Worm (Caenorhabditis elegans): Measurements from ENCODE around the gene alh-7.

alh-7 gene

ce11 chrII:13446597-13446996 is 45.0 kb downstream of the alh-7 start:
- TF ChIP-seq F37D6.2 (tag; optimal IDR thresholded peaks at IDR 0.05) (no peak), lin-13 (GFP tag; optimal IDR thresholded peaks at IDR 0.05) (no peak), sdz-12 (GFP tag; optimal IDR thresholded peaks at IDR 0.05) (no peak), zfp-2 (tag; optimal IDR thresholded peaks at IDR 0.05) (no peak), lin-29 (GFP tag; IDR thresholded peaks at IDR 0.05) (no peak), nhr-42 (GFP tag; IDR thresholded peaks at IDR 0.05) (no peak), nhr-25 (tag; optimal IDR thresholded peaks at IDR 0.05; ENCODE audit: borderline replicate concordance, insufficient read depth) (no peak), pha-4 (GFP tag; IDR thresholded peaks at IDR 0.05) (no peak), pha-4 (tag; optimal IDR thresholded peaks at IDR 0.05) (no peak), lin-15B (tag; optimal IDR thresholded peaks at IDR 0.05) (no peak)

DNA sequence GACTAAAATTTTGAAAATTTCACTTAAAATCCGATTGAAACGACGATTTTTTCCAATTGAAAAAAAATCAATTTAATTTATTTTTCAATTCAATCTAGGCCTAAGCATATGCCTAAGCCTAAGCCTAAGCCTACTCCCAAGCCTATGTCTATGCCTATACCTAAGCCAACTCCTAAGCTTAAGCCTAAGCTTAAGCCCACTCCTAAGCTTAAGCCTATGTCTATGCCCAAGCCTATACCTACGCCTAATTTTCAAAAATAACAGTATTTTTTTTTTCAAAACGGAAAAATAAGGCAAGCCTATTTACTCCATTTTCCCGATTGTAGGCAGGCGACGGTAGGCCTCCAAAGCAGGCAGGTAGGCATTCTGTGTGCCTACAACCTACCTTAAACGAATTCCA is 47.3 kb downstream of the alh-7 start:
- TF ChIP-seq zfp-3 (GFP tag; conservative IDR thresholded peaks at IDR 0.05), result no peak
- no peak for TF ChIP-seq php-3 (GFP tag; IDR thresholded peaks at IDR 0.05)
- TF ChIP-seq lim-7 (GFP tag; IDR thresholded peaks at IDR 0.05), result no peak
- TF ChIP-seq F44E2.7 (GFP tag; IDR thresholded peaks at IDR 0.05), result no peak
- no peak for TF ChIP-seq lir-3 (tag; optimal IDR thresholded peaks at IDR 0.05)
- TF ChIP-seq dmd-6 (GFP tag; IDR thresholded peaks at IDR 0.05), result no peak
- no peak for TF ChIP-seq ZK546.5 (tag; optimal IDR thresholded peaks at IDR 0.05)
- TF ChIP-seq lin-38 (GFP tag; IDR thresholded peaks at IDR 0.05), result no peak
- TF ChIP-seq Y75B8A.6 (GFP tag; IDR thresholded peaks at IDR 0.05), result no peak
- no peak for TF ChIP-seq Y48G9A.11 (GFP tag; IDR thresholded peaks at IDR 0.05)

All from whole organism, L4 larva.